Worm (Caenorhabditis elegans): ENCODE measurements around the gene mpst-2.
"Not testable (repeated sequence)": the region's sequence is repeated elsewhere in the genome, so short reads cannot be mapped to it uniquely, and the experiment has no call there.

- not testable (repeated sequence) for TF ChIP-seq nhr-77 (tag; optimal IDR thresholded peaks at IDR 0.05); pqm-1 (tag; optimal IDR thresholded peaks at IDR 0.05); mdl-1 (tag; optimal IDR thresholded peaks at IDR 0.05); daf-12 (tag; optimal IDR thresholded peaks at IDR 0.05); fkh-10 (GFP tag; optimal IDR thresholded peaks at IDR 0.05); nhr-11 (tag; optimal IDR thresholded peaks at IDR 0.05); ceh-82 (tag; optimal IDR thresholded peaks at IDR 0.05); unc-62 (GFP tag; optimal IDR thresholded peaks at IDR 0.05); nfya-1 (tag; optimal IDR thresholded peaks at IDR 0.05; ENCODE audit: insufficient read depth); ZK546.5 (tag; optimal IDR thresholded peaks at IDR 0.05); nhr-12 (tag; optimal IDR thresholded peaks at IDR 0.05); elt-1 (tag; optimal IDR thresholded peaks at IDR 0.05); lin-39 (tag; optimal IDR thresholded peaks at IDR 0.05); eor-1 (tag; optimal IDR thresholded peaks at IDR 0.05)
Observed at ce11 chrV:14890782-14891181, 2.5 kb downstream of the mpst-2 start, which contains the start of gene nspa-2.
